Fruit fly (Drosophila melanogaster) ovary, adult (tissue): ENCODE measurements around the gene Faf2.

Experiments used
- CG17801 ChIP-seq: fragments of 200-800 bp; optimal IDR thresholded peaks from 2 replicates; lab custom pipeline; 2019; ENCODE audit warnings: missing biosample characterization, mild to moderate bottlenecking, missing genetic modification characterization, moderate library complexity; ENCODE audit not compliant: partially characterized antibody

Faf2 gene

DNA sequence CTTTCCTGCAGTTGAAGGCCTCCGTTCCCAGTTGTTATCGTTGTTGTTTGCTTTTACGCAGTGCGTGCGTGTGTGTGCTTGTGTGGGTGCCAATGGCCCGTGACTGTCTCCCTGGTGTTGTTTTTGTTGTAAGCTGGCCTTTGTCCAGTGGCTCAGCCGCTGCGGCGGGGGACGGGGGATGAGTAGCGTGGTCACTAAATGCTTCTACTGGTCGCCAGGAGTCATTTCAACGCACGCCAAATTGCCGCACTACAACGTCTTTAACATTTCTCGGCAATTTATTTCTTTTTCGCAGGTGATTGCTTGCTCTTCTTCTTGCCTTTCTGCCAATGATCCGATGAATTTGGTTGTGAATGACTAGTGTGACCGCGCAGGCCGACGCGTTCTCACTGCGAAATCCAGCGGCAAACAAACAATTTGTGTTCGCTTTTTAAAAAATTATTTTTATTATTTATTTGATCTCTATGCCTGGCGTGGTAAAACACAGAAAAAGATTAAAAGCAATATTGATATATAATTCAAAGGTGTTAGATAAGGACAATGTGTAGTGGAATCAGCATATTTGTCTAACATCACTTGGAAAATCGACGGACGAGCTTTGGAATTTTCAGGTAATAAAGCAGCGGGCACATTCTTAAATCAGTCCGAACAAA, at the start of gene Faf2, which contains the start of gene Grip71:
Faf2 (minus strand) TSS at position 450 of the 653 bp plus-strand sequence.
Grip71 (plus strand) TSS at position 608 of the 653 bp plus-strand sequence.
- TF ChIP-seq CG17801 (GFP tag; lab: Kevin White, UChicago) = peak; percentile 73

dm6 chr2L:18753242-18753641, 44.8 kb upstream of the Faf2 start:
- no peak for TF ChIP-seq CG17801 (GFP tag; lab: Kevin White, UChicago)

dm6 chr2L:18752823-18753222, 44.3 kb upstream of the Faf2 start:
- no peak for TF ChIP-seq CG17801 (GFP tag; lab: Kevin White, UChicago)

DNA sequence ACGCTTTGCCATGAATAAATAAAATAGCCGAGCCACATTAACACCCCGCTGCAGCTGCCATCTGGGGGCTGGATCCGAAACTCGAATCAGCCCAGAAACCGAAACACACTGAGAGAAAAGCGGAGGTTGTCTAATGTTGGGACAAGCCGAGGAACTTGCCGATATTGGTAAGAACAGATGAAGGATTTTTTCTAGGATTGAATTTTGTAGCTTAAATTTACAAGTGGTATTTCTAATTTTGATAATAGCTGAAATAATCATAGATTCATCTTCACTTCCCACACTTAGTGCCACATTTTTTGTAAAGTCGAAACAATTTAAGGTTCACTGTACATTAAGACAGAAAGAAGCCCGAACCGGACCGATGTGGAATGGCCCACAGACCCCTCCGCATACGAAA, 43.5 kb upstream of the Faf2 start:
- no peak for TF ChIP-seq CG17801 (GFP tag; lab: Kevin White, UChicago)

- TF ChIP-seq CG17801 (GFP tag; lab: Kevin White, UChicago) = no peak
These were observed 42.8 kb upstream of the Faf2 start for dm6 chr2L:18751337-18751736.

- no peak for TF ChIP-seq CG17801 (GFP tag; lab: Kevin White, UChicago)
These were observed 38.2 kb upstream of the Faf2 start for dm6 chr2L:18746694-18747093.

- TF ChIP-seq CG17801 (GFP tag; lab: Kevin White, UChicago) = no peak
These were observed 37.0 kb upstream of the Faf2 start for dm6 chr2L:18745454-18745853.

dm6 chr2L:18743896-18744295, 35.4 kb upstream of the Faf2 start:
- TF ChIP-seq CG17801 (GFP tag; lab: Kevin White, UChicago) = no peak

DNA sequence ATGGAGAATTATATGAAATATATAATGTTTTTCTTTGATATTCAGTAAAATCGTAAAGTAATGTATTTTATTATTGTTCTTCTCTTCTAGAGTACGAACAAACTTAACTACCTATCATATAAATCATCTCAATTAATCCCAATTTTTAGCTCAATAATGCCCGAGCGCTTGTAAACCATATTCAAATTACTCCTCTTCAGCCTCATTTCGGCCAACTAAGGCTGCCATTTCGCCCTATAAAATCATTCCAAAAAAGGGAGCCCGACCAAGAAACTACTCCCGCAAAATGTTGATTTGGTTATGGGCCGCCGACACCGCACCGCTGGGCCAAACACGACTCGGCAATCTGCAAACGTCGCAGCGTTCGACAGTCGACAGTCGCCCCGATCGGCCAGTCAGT, 34.2 kb upstream of the Faf2 start:
- no peak for TF ChIP-seq CG17801 (GFP tag; lab: Kevin White, UChicago)

DNA sequence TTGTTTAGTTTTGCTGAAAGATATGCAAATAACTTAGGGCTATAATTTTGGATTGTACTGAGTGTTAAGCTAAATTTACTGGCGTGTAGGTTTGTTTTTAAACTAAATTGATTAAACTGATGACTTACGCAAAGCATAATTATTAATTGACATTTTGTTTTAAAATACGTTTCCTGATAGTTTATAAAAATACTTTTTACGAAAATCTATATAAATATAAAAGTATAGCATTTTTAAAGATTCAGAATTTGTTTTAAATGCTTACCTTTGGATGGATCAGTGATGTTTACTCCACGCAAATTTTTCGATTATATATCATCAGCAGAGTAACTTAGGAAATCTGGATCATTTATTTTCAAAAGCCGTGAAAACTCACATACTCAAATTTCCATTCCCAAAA, 31.5 kb upstream of the Faf2 start, which contains the start of the genes CG42752 and CG15167:
CG42752 (minus strand) TSS at position 101 of the 400 bp plus-strand sequence.
CG15167 (plus strand) TSS at position 349 of the 400 bp plus-strand sequence.
- TF ChIP-seq CG17801 (GFP tag; lab: Kevin White, UChicago) = no peak

dm6 chr2L:18737239-18737638, 28.8 kb upstream of the Faf2 start:
- TF ChIP-seq CG17801 (GFP tag; lab: Kevin White, UChicago) = no peak

DNA sequence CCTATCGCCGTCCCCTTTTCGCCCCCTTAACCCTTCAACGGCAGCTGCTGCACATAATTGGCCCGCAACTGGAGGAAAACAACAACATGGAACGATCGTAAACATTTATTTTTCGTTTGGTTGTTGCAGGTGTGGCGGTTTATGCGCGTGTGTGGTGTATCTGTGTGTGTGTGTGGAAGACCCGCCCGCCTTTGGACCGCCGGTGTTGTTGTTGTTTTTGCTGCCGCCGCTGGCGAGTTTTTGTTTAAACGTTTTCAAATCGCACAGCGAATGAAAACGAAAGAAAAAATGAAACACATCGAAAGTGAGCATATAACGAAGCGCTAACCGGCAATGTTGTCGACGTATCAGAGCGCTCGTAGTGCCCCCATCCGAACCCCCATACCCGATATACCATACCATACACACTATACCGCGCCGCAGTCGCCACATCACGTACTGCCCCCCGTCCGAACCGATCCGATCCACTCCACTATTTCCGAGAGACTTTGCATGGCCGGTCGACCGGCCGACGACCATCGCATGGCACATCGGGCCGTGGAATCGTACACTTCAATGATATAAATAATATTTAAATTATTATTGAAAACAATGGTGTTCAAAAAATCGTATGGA, 27.2 kb upstream of the Faf2 start:
- no peak for TF ChIP-seq CG17801 (GFP tag; lab: Kevin White, UChicago)

DNA sequence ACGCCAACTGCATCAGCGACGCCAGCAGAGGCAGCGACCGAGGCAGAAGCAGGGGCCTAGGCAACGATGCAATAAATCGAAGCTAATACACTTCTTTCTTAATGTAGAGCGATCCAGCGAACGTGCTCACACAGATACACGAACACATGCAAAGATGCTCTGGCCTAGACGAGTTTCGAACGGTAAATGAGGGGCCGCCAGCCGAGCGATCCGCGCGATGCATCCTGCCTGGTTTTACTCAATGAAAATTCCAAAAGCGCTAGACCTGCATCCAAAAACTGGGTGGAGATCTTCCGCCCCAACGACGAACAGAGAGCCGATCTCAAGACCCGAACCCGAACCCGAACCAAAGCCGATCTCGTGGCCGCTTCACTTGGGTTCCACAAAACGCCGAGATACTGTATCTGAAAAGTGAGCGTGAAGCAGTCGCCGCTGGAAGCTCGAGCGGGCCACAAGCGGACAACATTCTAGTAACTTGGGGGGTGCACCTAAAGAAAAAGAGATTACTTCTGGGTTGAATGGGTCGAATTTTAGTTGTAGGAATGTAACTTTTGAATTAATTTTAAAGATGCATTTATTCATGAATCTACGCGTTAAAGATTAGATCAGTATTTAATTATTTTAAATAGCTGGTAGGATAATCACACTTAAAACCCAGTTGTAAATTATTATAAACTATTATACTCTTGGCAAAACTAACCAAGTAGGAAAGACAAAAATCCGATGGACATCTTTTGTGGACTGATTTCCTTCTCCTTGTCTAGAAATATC, 24.5 kb upstream of the Faf2 start:
- TF ChIP-seq CG17801 (GFP tag; lab: Kevin White, UChicago) = no peak

DNA sequence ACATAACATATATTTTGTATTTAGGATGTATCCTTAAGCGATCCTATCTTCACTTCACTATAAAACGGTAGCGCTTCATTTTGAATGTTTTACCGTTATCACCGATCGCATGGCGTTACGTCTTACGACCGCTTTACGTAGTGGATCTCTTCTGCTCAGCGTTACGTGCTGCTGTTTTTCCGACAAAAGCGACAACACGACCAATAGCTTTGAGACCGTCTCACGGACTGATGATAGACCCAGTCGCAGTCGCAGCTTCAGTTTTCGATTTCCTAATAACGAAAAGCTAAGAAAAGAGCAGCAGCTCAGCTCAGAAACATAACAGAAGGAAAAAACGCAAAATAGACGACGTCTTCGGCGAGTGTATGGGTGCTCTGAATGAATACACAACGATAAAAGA, 23.8 kb upstream of the Faf2 start, which contains the start of gene CG10348:
CG10348 (minus strand) TSS at position 234 of the 400 bp plus-strand sequence.
- no peak for TF ChIP-seq CG17801 (GFP tag; lab: Kevin White, UChicago)

dm6 chr2L:18727986-18728385, 19.5 kb upstream of the Faf2 start:
- TF ChIP-seq CG17801 (GFP tag; lab: Kevin White, UChicago) = no peak
